Worm (Caenorhabditis elegans) whole organism, L4 larva: Measurements from ENCODE around the gene kxd-1.
A peak's percentile ranks its signal among the peaks of the same experiment; 100 is the strongest.

Experiments
- F10B5.3 ChIP-seq: sonication (generic microtip); optimal IDR thresholded peaks from 2 replicates; lab custom pipeline; 2016; ENCODE audit warnings: mild to moderate bottlenecking, missing genetic modification characterization, missing compliant biosample characterization
- F26F4.8 ChIP-seq: fragments of 200-800 bp; sonication (Bioruptor generic); conservative IDR thresholded peaks from 2 replicates; pipeline ENCODE4 v1.3.6; 2022; ENCODE audit warnings: missing genetic modification characterization, missing compliant biosample characterization
- F37D6.2 ChIP-seq: sonication (generic microtip); optimal IDR thresholded peaks from 2 replicates; lab custom pipeline; 2016; ENCODE audit warnings: mild to moderate bottlenecking, missing genetic modification characterization, missing compliant biosample characterization
- F49E8.2 ChIP-seq: sonication (generic microtip); optimal IDR thresholded peaks from 2 replicates; lab custom pipeline; 2016; ENCODE audit warnings: missing compliant biosample characterization, mild to moderate bottlenecking, missing genetic modification characterization, borderline replicate concordance
- T26A8.4 ChIP-seq: fragments of 200-800 bp; sonication (Bioruptor generic); IDR thresholded peaks from 2 replicates; pipeline ENCODE4 v1.3.6; 2022; ENCODE audit warnings: missing genetic modification characterization, missing compliant biosample characterization
- Y105C5A.15 ChIP-seq: fragments of 200-800 bp; sonication (Bioruptor generic); IDR thresholded peaks from 2 replicates; pipeline ENCODE4 v1.3.6; 2022; ENCODE audit warnings: missing genetic modification characterization, missing compliant biosample characterization
- Y75B8A.6 ChIP-seq: fragments of 200-800 bp; sonication (Bioruptor generic); IDR thresholded peaks from 2 replicates; pipeline ENCODE4 v1.3.6; 2022; ENCODE audit warnings: missing genetic modification reagents, missing genetic modification characterization, missing compliant biosample characterization
- aha-1 ChIP-seq: fragments of 150-350 bp; peaks from one replicate; lab custom pipeline; 2014; ENCODE audit warnings: missing biosample characterization, missing genetic modification characterization
- aly-2 ChIP-seq: sonication (generic microtip); optimal IDR thresholded peaks from 2 replicates; lab custom pipeline; 2018; ENCODE audit warnings: missing biosample characterization, missing genetic modification characterization
- ama-1 ChIP-seq: fragments of 150-350 bp; optimal IDR thresholded peaks from 2 replicates; lab custom pipeline; 2014; ENCODE audit warnings: inconsistent platforms, mixed read lengths
- ceh-28 ChIP-seq: fragments of 150-350 bp; optimal IDR thresholded peaks from 2 replicates; lab custom pipeline; 2014; ENCODE audit warnings: missing biosample characterization, missing genetic modification reagents, missing genetic modification characterization
- ceh-44 ChIP-seq: fragments of 200-800 bp; sonication (Bioruptor generic); IDR thresholded peaks from 2 replicates; pipeline ENCODE4 v1.3.6; 2022; ENCODE audit warnings: missing genetic modification reagents, missing genetic modification characterization, missing compliant biosample characterization
- ceh-82 ChIP-seq: sonication (generic microtip); optimal IDR thresholded peaks from 2 replicates; lab custom pipeline; 2017; ENCODE audit warnings: missing biosample characterization, missing genetic modification characterization
- cey-2 ChIP-seq: sonication (generic microtip); optimal IDR thresholded peaks from 3 replicates; lab custom pipeline; 2017; ENCODE audit warnings: missing genetic modification characterization, mild to moderate bottlenecking, missing compliant biosample characterization, antibody characterized with exemption, borderline replicate concordance; ENCODE audit not compliant: insufficient read depth
- dmd-6 ChIP-seq: fragments of 200-800 bp; sonication (Bioruptor generic); IDR thresholded peaks from 2 replicates; pipeline ENCODE4 v1.3.6; 2022; ENCODE audit warnings: missing genetic modification reagents, missing genetic modification characterization, missing compliant biosample characterization
- dmd-8 ChIP-seq: fragments of 200-800 bp; sonication (Bioruptor generic); IDR thresholded peaks from 2 replicates; pipeline ENCODE4 v1.3.6; 2022; ENCODE audit warnings: missing genetic modification characterization, missing compliant biosample characterization
- dpl-1 ChIP-seq: fragments of 150-350 bp; optimal IDR thresholded peaks from 2 replicates; lab custom pipeline; 2014; ENCODE audit warnings: missing biosample characterization, missing genetic modification reagents, missing genetic modification characterization
- duxl-1 ChIP-seq: sonication (generic microtip); optimal IDR thresholded peaks from 2 replicates; lab custom pipeline; 2016; ENCODE audit warnings: mild to moderate bottlenecking, missing genetic modification characterization, moderate library complexity, missing compliant biosample characterization; ENCODE audit not compliant: poor library complexity
- dve-1 ChIP-seq: sonication (generic microtip); optimal IDR thresholded peaks from 2 replicates; lab custom pipeline; 2017; ENCODE audit warnings: antibody characterized with exemption, mild to moderate bottlenecking, missing genetic modification characterization, missing compliant biosample characterization; ENCODE audit not compliant: insufficient read depth
- egl-27 ChIP-seq: sonication (generic microtip); optimal IDR thresholded peaks from 3 replicates; lab custom pipeline; 2017; ENCODE audit warnings: missing biosample characterization, missing genetic modification reagents, missing genetic modification characterization
- egl-43 ChIP-seq: fragments of 200-800 bp; sonication (Bioruptor generic); IDR thresholded peaks from 2 replicates; pipeline ENCODE4 v1.3.6; 2022; ENCODE audit warnings: missing genetic modification reagents, missing genetic modification characterization, missing compliant biosample characterization
- gei-8 ChIP-seq: fragments of 200-800 bp; sonication (Bioruptor generic); optimal IDR thresholded peaks from 2 replicates; lab custom pipeline; 2018; ENCODE audit warnings: mild to moderate bottlenecking, missing genetic modification characterization, missing compliant biosample characterization
- hlh-11 ChIP-seq: fragments of 200-800 bp; sonication (Bioruptor generic); optimal IDR thresholded peaks from 2 replicates; lab custom pipeline; 2018; ENCODE audit warnings: mild to moderate bottlenecking, missing genetic modification characterization, missing compliant biosample characterization
- hmg-1.1 ChIP-seq: fragments of 200-800 bp; sonication (Bioruptor generic); IDR thresholded peaks from 2 replicates; pipeline ENCODE4 v1.3.6; 2022; ENCODE audit warnings: missing genetic modification reagents, missing genetic modification characterization, missing compliant biosample characterization
- lin-15B ChIP-seq: fragments of 150-350 bp; sonication (generic microtip); optimal IDR thresholded peaks from 3 replicates; lab custom pipeline; 2014; ENCODE audit warnings: missing biosample characterization, missing genetic modification characterization
- lin-38 ChIP-seq: fragments of 200-800 bp; sonication (Bioruptor generic); IDR thresholded peaks from 2 replicates; pipeline ENCODE4 v1.3.6; 2022; ENCODE audit warnings: missing genetic modification reagents, missing genetic modification characterization, missing compliant biosample characterization
- lin-39 ChIP-seq: fragments of 150-350 bp; optimal IDR thresholded peaks from 2 replicates; lab custom pipeline; 2014; ENCODE audit warnings: missing biosample characterization, missing genetic modification reagents, missing genetic modification characterization
- lsy-2 ChIP-seq, 2 experiments: fragments of 150-350 bp in 1 of 2; sonication (generic microtip) in 1 of 2; optimal IDR thresholded peaks; 2 replicates each; lab custom pipeline; 2014 to 2017; ENCODE audit warnings: missing biosample characterization in 2 of 2, missing genetic modification characterization in 2 of 2
- madf-9 ChIP-seq: fragments of 200-800 bp; sonication (Bioruptor generic); conservative IDR thresholded peaks from 2 replicates; pipeline ENCODE4 v1.3.6; 2022; ENCODE audit warnings: missing genetic modification reagents, missing genetic modification characterization, missing compliant biosample characterization
- mdl-1 ChIP-seq, 2 experiments: fragments of 150-350 bp in 1 of 2; sonication (generic microtip) in 1 of 2; optimal IDR thresholded peaks; 2 replicates each; lab custom pipeline; 2014 to 2017; ENCODE audit warnings: missing biosample characterization in 2 of 2, missing genetic modification characterization in 2 of 2
- mxl-3 ChIP-seq: fragments of 200-800 bp; sonication (Bioruptor generic); optimal IDR thresholded peaks from 2 replicates; lab custom pipeline; 2018; ENCODE audit warnings: mild to moderate bottlenecking, missing genetic modification characterization, missing compliant biosample characterization
- nhr-28 ChIP-seq: fragments of 150-350 bp; optimal IDR thresholded peaks from 2 replicates; lab custom pipeline; 2014; ENCODE audit warnings: missing biosample characterization, missing genetic modification characterization
- nhr-48 ChIP-seq: sonication (generic microtip); optimal IDR thresholded peaks from 2 replicates; lab custom pipeline; 2016; ENCODE audit warnings: mild to moderate bottlenecking, missing genetic modification characterization, missing compliant biosample characterization
- pha-4 ChIP-seq, 2 experiments: fragments of 150-350 bp in 1 of 2; fragments of 200-800 bp in 1 of 2; sonication (Bioruptor generic) in 1 of 2; IDR thresholded peaks in 1 of 2; optimal IDR thresholded peaks in 1 of 2; 2 replicates each; pipeline versions ENCODE4 v1.3.6 to Lab custom; 2014 to 2022; ENCODE audit warnings: missing genetic modification characterization in 2 of 2, missing genetic modification reagents in 2 of 2, missing biosample characterization in 1 of 2, missing compliant biosample characterization in 1 of 2
- php-3 ChIP-seq: fragments of 200-800 bp; sonication (Bioruptor generic); IDR thresholded peaks from 2 replicates; pipeline ENCODE4 v1.3.6; 2022; ENCODE audit warnings: missing genetic modification reagents, missing genetic modification characterization, missing compliant biosample characterization
- pqm-1 ChIP-seq: sonication (generic microtip); optimal IDR thresholded peaks from 2 replicates; lab custom pipeline; 2017; ENCODE audit warnings: missing biosample characterization, missing genetic modification characterization
- saeg-2 ChIP-seq: fragments of 200-800 bp; sonication (Bioruptor generic); IDR thresholded peaks from 2 replicates; pipeline ENCODE4 v1.3.6; 2022; ENCODE audit warnings: missing genetic modification reagents, missing genetic modification characterization, missing compliant biosample characterization
- set-16 ChIP-seq: fragments of 200-800 bp; sonication (Bioruptor generic); IDR thresholded peaks from 2 replicates; pipeline ENCODE4 v1.3.6; 2022; ENCODE audit warnings: missing genetic modification reagents, missing genetic modification characterization, missing compliant biosample characterization
- snpc-1.2 ChIP-seq: fragments of 200-800 bp; sonication (Bioruptor generic); IDR thresholded peaks from 2 replicates; pipeline ENCODE4 v1.3.6; 2022; ENCODE audit warnings: missing genetic modification reagents, missing genetic modification characterization, missing compliant biosample characterization
- snpc-4 ChIP-seq: fragments of 150-350 bp; optimal IDR thresholded peaks from 2 replicates; lab custom pipeline; 2014; ENCODE audit warnings: missing biosample characterization, missing genetic modification characterization
- unc-130 ChIP-seq: sonication (generic microtip); optimal IDR thresholded peaks from 2 replicates; lab custom pipeline; 2016; ENCODE audit warnings: missing genetic modification reagents, missing genetic modification characterization, missing compliant biosample characterization
- unc-62 ChIP-seq, 3 experiments: fragments of 150-350 bp in 1 of 3; sonication (generic microtip); optimal IDR thresholded peaks in 2 of 3; peaks in 1 of 3; 1 replicate in 1 of 3; 2 replicates in 2 of 3; lab custom pipeline; 2014 to 2017; ENCODE audit warnings: missing biosample characterization in 3 of 3, missing genetic modification characterization in 3 of 3, missing genetic modification reagents in 3 of 3, missing genotype in 1 of 3
- vab-7 ChIP-seq: fragments of 200-800 bp; sonication (Bioruptor generic); IDR thresholded peaks from 2 replicates; pipeline ENCODE4 v1.3.6; 2022; ENCODE audit warnings: missing genetic modification reagents, missing genetic modification characterization, missing compliant biosample characterization
- zag-1 ChIP-seq: fragments of 150-350 bp; optimal IDR thresholded peaks from 2 replicates; lab custom pipeline; 2014; ENCODE audit warnings: missing biosample characterization, missing genetic modification characterization
- ztf-7 ChIP-seq: fragments of 150-350 bp; optimal IDR thresholded peaks from 2 replicates; lab custom pipeline; 2014; ENCODE audit warnings: missing biosample characterization, missing genetic modification characterization

Gene kxd-1

ce11 chrV:7224353-7224752, 3.1 kb downstream of the kxd-1 start:
- no peak for TF ChIP-seq ztf-7 (tag; lab: Kevin White, UChicago)
- TF ChIP-seq mdl-1 (tag; optimal IDR thresholded peaks at IDR 0.05; lab: Kevin White, UChicago) = no peak
- no peak for TF ChIP-seq nhr-48 (tag; lab: Kevin White, UChicago)
- peak in 1 of 2 experiments; percentile 60 for TF ChIP-seq unc-62 (GFP tag; optimal IDR thresholded peaks at IDR 0.05 in 1 of 2; lab: Kevin White, UChicago)
- TF ChIP-seq unc-62 (tag; optimal IDR thresholded peaks at IDR 0.05; lab: Kevin White, UChicago) = no peak
- TF ChIP-seq, all 104 proteins: peak for 1

ce11 chrV:7224947-7225346, 3.7 kb downstream of the kxd-1 start, which contains the start of gene fkb-3:
TSS of gene fkb-3 (plus strand) at chrV:7225223.
- TF ChIP-seq nhr-28 (tag; lab: Kevin White, UChicago) (peak; percentile 20), dmd-6 (GFP tag; lab: Robert Waterston, UW) (no peak), mdl-1 (tag; optimal IDR thresholded peaks at IDR 0.05; lab: Kevin White, UChicago) (peak in 1 of 2 experiments; percentile 48), ceh-82 (tag; lab: Kevin White, UChicago) (no peak), F10B5.3 (no peak), mxl-3 (peak; percentile 25), F26F4.8 (no peak)
- TF ChIP-seq, all 104 proteins: peak for 3

- TF ChIP-seq cey-2 (tag; lab: Kevin White, UChicago) (no peak), ama-1 (lab: Kevin White, UChicago) (peak; percentile 56), aha-1 (tag; lab: Kevin White, UChicago) (peak; percentile 86), snpc-1.2 (GFP tag; lab: Robert Waterston, UW) (no peak), unc-130 (GFP tag; lab: Kevin White, UChicago) (no peak), ceh-44 (GFP tag; lab: Robert Waterston, UW) (no peak), hmg-1.1 (GFP tag; lab: Robert Waterston, UW) (no peak), gei-8 (GFP tag; lab: Kevin White, UChicago) (no peak)
Observed at ce11 chrV:7225894-7226293, 4.6 kb downstream of the kxd-1 start.

- TF ChIP-seq pqm-1 (tag; lab: Kevin White, UChicago) (peak; percentile 13), T26A8.4 (GFP tag; lab: Robert Waterston, UW) (no peak), php-3 (GFP tag; lab: Robert Waterston, UW) (no peak), lin-39 (tag; lab: Kevin White, UChicago) (no peak), snpc-4 (no peak), vab-7 (GFP tag; lab: Robert Waterston, UW) (no peak), F49E8.2 (tag; lab: Kevin White, UChicago) (no peak), F26F4.8 (no peak), madf-9 (GFP tag; lab: Robert Waterston, UW) (no peak), Y105C5A.15 (GFP tag; lab: Robert Waterston, UW) (no peak), egl-43 (GFP tag; lab: Robert Waterston, UW) (0 out of 2 replicates have a peak, but pooled peaks have one; percentile 33), Y75B8A.6 (GFP tag; lab: Robert Waterston, UW) (no peak), dmd-8 (GFP tag; lab: Robert Waterston, UW) (no peak), lsy-2 (tag; optimal IDR thresholded peaks at IDR 0.05; lab: Kevin White, UChicago) (peak in 1 of 2 experiments; percentile 57), egl-27 (tag; lab: Kevin White, UChicago) (no peak), pha-4 (GFP tag; IDR thresholded peaks at IDR 0.05; lab: Robert Waterston, UW) (peak; percentile 58; the same call in 1 of the 2 replicates), pha-4 (tag; optimal IDR thresholded peaks at IDR 0.05; lab: Kevin White, UChicago) (no peak), aly-2 (tag; lab: Kevin White, UChicago) (no peak), F37D6.2 (no peak), aha-1 (tag; lab: Kevin White, UChicago) (peak; percentile 30), mdl-1 (tag; optimal IDR thresholded peaks at IDR 0.05; lab: Kevin White, UChicago) (no peak), hlh-11 (tag; lab: Kevin White, UChicago) (peak; percentile 3), saeg-2 (GFP tag; lab: Robert Waterston, UW) (no peak), zag-1 (tag; lab: Kevin White, UChicago) (no peak), set-16 (GFP tag; lab: Robert Waterston, UW) (no peak), lin-38 (peak; percentile 71), dve-1 (tag; lab: Kevin White, UChicago) (peak; percentile 46), duxl-1 (tag; lab: Kevin White, UChicago) (peak; percentile 28), ceh-28 (tag; lab: Kevin White, UChicago) (no peak), dpl-1 (GFP tag; lab: Kevin White, UChicago) (peak; percentile 65), lin-15B (tag; lab: Kevin White, UChicago) (peak; percentile 35)
Observed at ce11 chrV:7230847-7231246, 9.6 kb downstream of the kxd-1 start, which contains the start of the genes gei-6 and krr-1. TSS of gene gei-6 (minus strand) at chrV:7230848. TSS of gene krr-1 (plus strand) at chrV:7231190.
